Worm (Caenorhabditis elegans) whole organism, L1 larva: ENCODE data around the gene F32D8.13.

Experiments used
- C04F5.9 ChIP-seq: sonication (generic microtip); optimal IDR thresholded peaks from 2 replicates; lab custom pipeline; 2016; ENCODE audit warnings: missing genetic modification characterization, missing compliant biosample characterization
- C16A3.4 ChIP-seq: fragments of 150-350 bp; optimal IDR thresholded peaks from 2 replicates; lab custom pipeline; 2014; ENCODE audit warnings: missing biosample characterization, missing genetic modification characterization
- F16B12.6 ChIP-seq: fragments of 150-350 bp; optimal IDR thresholded peaks from 2 replicates; lab custom pipeline; 2014; ENCODE audit warnings: missing biosample characterization, missing genetic modification characterization
- Y116A8C.19 ChIP-seq: sonication (generic microtip); optimal IDR thresholded peaks from 2 replicates; lab custom pipeline; 2016; ENCODE audit warnings: missing compliant biosample characterization, missing genetic modification characterization, borderline replicate concordance
- aly-2 ChIP-seq: fragments of 150-350 bp; optimal IDR thresholded peaks from 2 replicates; lab custom pipeline; 2014; ENCODE audit warnings: missing biosample characterization, missing genetic modification characterization
- ama-1 ChIP-seq: fragments of 150-350 bp; optimal IDR thresholded peaks from 2 replicates; lab custom pipeline; 2014
- blmp-1 ChIP-seq: fragments of 150-350 bp; optimal IDR thresholded peaks from 2 replicates; lab custom pipeline; 2014; ENCODE audit warnings: missing biosample characterization, missing genetic modification characterization
- ceh-82 ChIP-seq, 3 experiments: fragments of 150-350 bp in 1 of 3; sonication (generic microtip) in 2 of 3; optimal IDR thresholded peaks; 2 replicates each; lab custom pipeline; 2014 to 2017; ENCODE audit warnings: missing biosample characterization in 3 of 3, missing genetic modification characterization in 3 of 3
- ceh-88 ChIP-seq: fragments of 200-800 bp; sonication (Bioruptor generic); IDR thresholded peaks from 2 replicates; pipeline ENCODE4 v1.3.6; 2022; ENCODE audit warnings: missing genetic modification characterization, missing compliant biosample characterization
- ces-1 ChIP-seq: fragments of 150-350 bp; optimal IDR thresholded peaks from 2 replicates; lab custom pipeline; 2014; ENCODE audit warnings: missing biosample characterization, missing genetic modification reagents, missing genetic modification characterization
- dpl-1 ChIP-seq, 3 experiments: fragments of 150-350 bp in 2 of 3; sonication (generic microtip) in 1 of 3; optimal IDR thresholded peaks; 2 replicates each; lab custom pipeline; 2014 to 2017; ENCODE audit warnings: missing biosample characterization in 3 of 3, missing genetic modification characterization in 3 of 3, missing genetic modification reagents in 3 of 3
- dsc-1 ChIP-seq: sonication (generic microtip); optimal IDR thresholded peaks from 2 replicates; lab custom pipeline; 2016; ENCODE audit warnings: mild to moderate bottlenecking, missing genetic modification characterization, missing compliant biosample characterization
- efl-1 ChIP-seq, 4 experiments: fragments of 150-350 bp; optimal IDR thresholded peaks in 3 of 4; peaks in 1 of 4; 1 replicate in 1 of 4; 2 replicates in 3 of 4; lab custom pipeline; 2014; ENCODE audit warnings: missing biosample characterization in 2 of 4, missing genetic modification characterization in 2 of 4, missing genetic modification reagents in 2 of 4
- egl-27 ChIP-seq, 2 experiments: fragments of 150-350 bp in 1 of 2; sonication (generic microtip); optimal IDR thresholded peaks; 3 replicates each; lab custom pipeline; 2017 to 2018; ENCODE audit warnings: missing biosample characterization in 2 of 2, missing genetic modification characterization in 2 of 2, missing genetic modification reagents in 2 of 2
- elt-2 ChIP-seq: sonication (generic microtip); optimal IDR thresholded peaks from 2 replicates; lab custom pipeline; 2016; ENCODE audit warnings: missing genetic modification characterization, mild to moderate bottlenecking, inconsistent platforms, missing compliant biosample characterization, missing genetic modification reagents
- elt-3 ChIP-seq, 6 experiments: fragments of 150-350 bp in 1 of 6; sonication (generic microtip); optimal IDR thresholded peaks; 2 replicates each; lab custom pipeline; 2017 to 2018; ENCODE audit warnings: missing biosample characterization in 6 of 6, missing genetic modification characterization in 6 of 6, inconsistent platforms in 1 of 6
- ets-5 ChIP-seq: fragments of 200-800 bp; sonication (Bioruptor generic); IDR thresholded peaks from 2 replicates; pipeline ENCODE4 v1.3.6; 2022; ENCODE audit warnings: missing genetic modification characterization, missing compliant biosample characterization
- fkh-10 ChIP-seq: sonication (generic microtip); optimal IDR thresholded peaks from 2 replicates; lab custom pipeline; 2017; ENCODE audit warnings: missing biosample characterization, missing genetic modification reagents, missing genetic modification characterization
- fkh-4 ChIP-seq: sonication (generic microtip); optimal IDR thresholded peaks from 2 replicates; lab custom pipeline; 2016; ENCODE audit warnings: missing compliant biosample characterization, missing genetic modification characterization, borderline replicate concordance
- fos-1 ChIP-seq: fragments of 150-350 bp; optimal IDR thresholded peaks from 2 replicates; lab custom pipeline; 2014; ENCODE audit warnings: missing biosample characterization, missing genetic modification characterization
- hlh-17 ChIP-seq: fragments of 200-800 bp; sonication (Bioruptor generic); optimal IDR thresholded peaks from 2 replicates; lab custom pipeline; 2018; ENCODE audit warnings: missing genetic modification characterization, mild to moderate bottlenecking, missing compliant biosample characterization, moderate library complexity, borderline replicate concordance
- hpl-2 ChIP-seq: fragments of 150-350 bp; optimal IDR thresholded peaks from 2 replicates; lab custom pipeline; 2014; ENCODE audit warnings: missing biosample characterization, missing genetic modification reagents, missing genetic modification characterization
- irx-1 ChIP-seq: sonication (generic microtip); optimal IDR thresholded peaks from 2 replicates; lab custom pipeline; 2016; ENCODE audit warnings: missing genetic modification characterization, missing compliant biosample characterization
- isw-1 ChIP-seq: fragments of 200-800 bp; sonication (Bioruptor generic); IDR thresholded peaks from 2 replicates; pipeline ENCODE4 v1.3.6; 2022; ENCODE audit warnings: missing genetic modification characterization, missing compliant biosample characterization
- lin-14 ChIP-seq: fragments of 200-800 bp; sonication (Bioruptor generic); optimal IDR thresholded peaks from 2 replicates; lab custom pipeline; 2018; ENCODE audit warnings: mild to moderate bottlenecking, missing genetic modification characterization, moderate library complexity, missing compliant biosample characterization
- lin-15B ChIP-seq: fragments of 150-350 bp; sonication (generic microtip); optimal IDR thresholded peaks from 3 replicates; lab custom pipeline; 2014; ENCODE audit warnings: missing biosample characterization, missing genetic modification characterization
- lin-35 ChIP-seq, 2 experiments: fragments of 150-350 bp; optimal IDR thresholded peaks; 2 replicates each; lab custom pipeline; 2014; ENCODE audit warnings: missing biosample characterization in 2 of 2, missing genetic modification characterization in 2 of 2, missing genetic modification reagents in 2 of 2
- lsy-2 ChIP-seq, 2 experiments: fragments of 150-350 bp; optimal IDR thresholded peaks; 2 replicates each; lab custom pipeline; 2014; ENCODE audit warnings: missing biosample characterization in 2 of 2, missing genetic modification characterization in 2 of 2
- mdl-1 ChIP-seq, 2 experiments: fragments of 150-350 bp; optimal IDR thresholded peaks; 2 replicates each; lab custom pipeline; 2014 to 2017; ENCODE audit warnings: missing biosample characterization in 2 of 2, missing genetic modification characterization in 2 of 2, inconsistent platforms in 1 of 2
- mef-2 ChIP-seq: fragments of 150-350 bp; optimal IDR thresholded peaks from 2 replicates; lab custom pipeline; 2014; ENCODE audit warnings: missing biosample characterization, missing genetic modification characterization
- mep-1 ChIP-seq: fragments of 150-350 bp; optimal IDR thresholded peaks from 2 replicates; lab custom pipeline; 2014; ENCODE audit warnings: missing biosample characterization, missing genetic modification characterization
- nhr-12 ChIP-seq: sonication (generic microtip); optimal IDR thresholded peaks from 2 replicates; lab custom pipeline; 2017; ENCODE audit warnings: missing biosample characterization, missing genetic modification characterization
- nhr-20 ChIP-seq: sonication (generic microtip); optimal IDR thresholded peaks from 2 replicates; lab custom pipeline; 2016; ENCODE audit warnings: mild to moderate bottlenecking, missing genetic modification characterization, missing compliant biosample characterization
- nhr-71 ChIP-seq: sonication (generic microtip); optimal IDR thresholded peaks from 2 replicates; lab custom pipeline; 2016; ENCODE audit warnings: mild to moderate bottlenecking, missing genetic modification characterization, moderate library complexity, missing compliant biosample characterization
- nhr-77 ChIP-seq: fragments of 150-350 bp; optimal IDR thresholded peaks from 2 replicates; lab custom pipeline; 2014; ENCODE audit warnings: missing biosample characterization, missing genetic modification characterization
- nhr-90 ChIP-seq: sonication (generic microtip); optimal IDR thresholded peaks from 2 replicates; lab custom pipeline; 2016; ENCODE audit warnings: mild to moderate bottlenecking, missing genetic modification characterization, missing compliant biosample characterization; ENCODE audit not compliant: poor library complexity
- pag-3 ChIP-seq: sonication (generic microtip); optimal IDR thresholded peaks from 2 replicates; lab custom pipeline; 2017; ENCODE audit warnings: missing genetic modification characterization, mild to moderate bottlenecking, missing compliant biosample characterization, antibody characterized with exemption, borderline replicate concordance; ENCODE audit not compliant: insufficient read depth
- rnt-1 ChIP-seq: sonication (generic microtip); optimal IDR thresholded peaks from 2 replicates; lab custom pipeline; 2016; ENCODE audit warnings: mild to moderate bottlenecking, missing genetic modification characterization, moderate library complexity, missing compliant biosample characterization
- skn-1 ChIP-seq: fragments of 150-350 bp; optimal IDR thresholded peaks from 2 replicates; lab custom pipeline; 2014; ENCODE audit warnings: missing biosample characterization, missing genetic modification characterization
- snpc-4 ChIP-seq: fragments of 150-350 bp; optimal IDR thresholded peaks from 2 replicates; lab custom pipeline; 2014; ENCODE audit warnings: missing biosample characterization, missing genetic modification characterization
- sup-37 ChIP-seq: fragments of 200-800 bp; sonication (Bioruptor generic); optimal IDR thresholded peaks from 2 replicates; lab custom pipeline; 2018; ENCODE audit warnings: mild to moderate bottlenecking, missing genetic modification characterization, missing compliant biosample characterization
- tbx-2 ChIP-seq: sonication (generic microtip); optimal IDR thresholded peaks from 2 replicates; lab custom pipeline; 2016; ENCODE audit warnings: missing genetic modification characterization, missing compliant biosample characterization
- unc-30 ChIP-seq: sonication (generic microtip); optimal IDR thresholded peaks from 2 replicates; lab custom pipeline; 2017; ENCODE audit warnings: missing biosample characterization, missing genetic modification characterization
- vab-15 ChIP-seq: sonication (generic microtip); optimal IDR thresholded peaks from 2 replicates; lab custom pipeline; 2017; ENCODE audit warnings: missing genotype, mild to moderate bottlenecking, missing genetic modification characterization, missing compliant biosample characterization
- xbp-1 ChIP-seq: sonication (generic microtip); optimal IDR thresholded peaks from 2 replicates; lab custom pipeline; 2016; ENCODE audit warnings: missing genetic modification characterization, missing compliant biosample characterization
- zip-4 ChIP-seq: fragments of 200-800 bp; sonication (Bioruptor generic); optimal IDR thresholded peaks from 2 replicates; lab custom pipeline; 2018; ENCODE audit warnings: mild to moderate bottlenecking, missing genetic modification characterization, moderate library complexity, missing compliant biosample characterization

The F32D8.13 gene

ce11 chrV:10942161-10942560 is 45.8 kb upstream of the F32D8.13 start, which contains the start of gene zip-9:
Gene zip-9 (plus strand): TSS chrV:10942461.
- no peak for TF ChIP-seq xbp-1
- no peak for TF ChIP-seq irx-1
- no peak for TF ChIP-seq pag-3 (tag; lab: Kevin White, UChicago)
- TF ChIP-seq ets-5 = no peak
- no peak for TF ChIP-seq fos-1 (tag; lab: Kevin White, UChicago)
- no peak for TF ChIP-seq efl-1 (optimal IDR thresholded peaks at IDR 0.05; lab: Kevin White, UChicago)
- peak in 1 of 2 experiments; percentile 20 for TF ChIP-seq efl-1 (GFP tag; optimal IDR thresholded peaks at IDR 0.05 in 1 of 2; lab: Kevin White, UChicago)
- no peak for TF ChIP-seq ces-1 (GFP tag; lab: Kevin White, UChicago)
- TF ChIP-seq, all 84 proteins: peak for 1

- TF ChIP-seq irx-1 (no peak), mef-2 (tag; lab: Kevin White, UChicago) (no peak), snpc-4 (tag; lab: Kevin White, UChicago) (no peak), dsc-1 (tag; lab: Kevin White, UChicago) (no peak), blmp-1 (tag; lab: Kevin White, UChicago) (no peak), elt-3 (tag; optimal IDR thresholded peaks at IDR 0.05; lab: Kevin White, UChicago) (no peak), skn-1 (no peak), isw-1 (GFP tag; lab: Robert Waterston, UW) (no peak), elt-2 (no peak), nhr-77 (tag; lab: Kevin White, UChicago) (no peak)
These were observed 44.8 kb upstream of the F32D8.13 start, which contains the start of gene F17C11.26 for ce11 chrV:10941150-10941549. Gene F17C11.26 (plus strand): TSS chrV:10941450.

- peak; percentile 73 for TF ChIP-seq nhr-20 (tag; lab: Kevin White, UChicago)
- TF ChIP-seq lin-15B = no peak
- TF ChIP-seq egl-27 (tag; optimal IDR thresholded peaks at IDR 0.05; lab: Kevin White, UChicago) = no peak
- no peak for TF ChIP-seq hlh-17 (GFP tag; lab: Kevin White, UChicago)
- no peak for TF ChIP-seq mef-2 (tag; lab: Kevin White, UChicago)
- TF ChIP-seq elt-3 (tag; optimal IDR thresholded peaks at IDR 0.05; lab: Kevin White, UChicago) = peak in 3 of 6 experiments; percentile 19 to 83 (median 61)
- peak; percentile 62 for TF ChIP-seq C16A3.4
- peak; percentile 53 to 70 for TF ChIP-seq lsy-2 (tag; optimal IDR thresholded peaks at IDR 0.05; lab: Kevin White, UChicago)
- TF ChIP-seq snpc-4 (tag; lab: Kevin White, UChicago) = no peak
- peak in 2 of 3 experiments; percentile 13 to 58 for TF ChIP-seq ceh-82 (tag; optimal IDR thresholded peaks at IDR 0.05; lab: Kevin White, UChicago)
- peak; percentile 11 for TF ChIP-seq dsc-1 (tag; lab: Kevin White, UChicago)
- TF ChIP-seq ama-1 = peak; percentile 23
- no peak for TF ChIP-seq fkh-4 (tag; lab: Kevin White, UChicago)
- no peak for TF ChIP-seq Y116A8C.19 (tag; lab: Kevin White, UChicago)
- TF ChIP-seq dpl-1 (GFP tag; optimal IDR thresholded peaks at IDR 0.05; lab: Kevin White, UChicago) = peak; percentile 4 to 32 (median 30)
- TF ChIP-seq nhr-77 (tag; lab: Kevin White, UChicago) = peak; percentile 79
- peak; percentile 71 for TF ChIP-seq zip-4 (GFP tag; lab: Kevin White, UChicago)
- peak; percentile 64 for TF ChIP-seq hpl-2 (GFP tag; lab: Kevin White, UChicago)
- TF ChIP-seq F16B12.6 = no peak
- peak; percentile 24 for TF ChIP-seq xbp-1
- peak; percentile 93 for TF ChIP-seq blmp-1 (tag; lab: Kevin White, UChicago)
- TF ChIP-seq aly-2 (tag; lab: Kevin White, UChicago) = peak; percentile 6
- no peak for TF ChIP-seq ceh-88
- peak; percentile 50 for TF ChIP-seq nhr-90 (tag; lab: Kevin White, UChicago)
- TF ChIP-seq C04F5.9 (tag; lab: Kevin White, UChicago) = no peak
- TF ChIP-seq rnt-1 = peak; percentile 60
- TF ChIP-seq lin-35 (GFP tag; optimal IDR thresholded peaks at IDR 0.05; lab: Kevin White, UChicago) = peak; percentile 43 to 61
- no peak for TF ChIP-seq vab-15 (tag; lab: Kevin White, UChicago)
- TF ChIP-seq nhr-12 = no peak
- peak; percentile 62 for TF ChIP-seq fos-1 (tag; lab: Kevin White, UChicago)
- TF ChIP-seq tbx-2 = peak; percentile 24
- TF ChIP-seq mdl-1 (tag; optimal IDR thresholded peaks at IDR 0.05; lab: Kevin White, UChicago) = peak in 1 of 2 experiments; percentile 53
- TF ChIP-seq fkh-10 (GFP tag; lab: Kevin White, UChicago) = peak; percentile 18
- no peak for TF ChIP-seq sup-37 (GFP tag; lab: Kevin White, UChicago)
- TF ChIP-seq efl-1 (optimal IDR thresholded peaks at IDR 0.05; lab: Kevin White, UChicago) = peak; percentile 38 to 67
- TF ChIP-seq efl-1 (GFP tag; optimal IDR thresholded peaks at IDR 0.05 in 1 of 2; lab: Kevin White, UChicago) = no peak
- TF ChIP-seq mep-1 (tag; lab: Kevin White, UChicago) = peak; percentile 79
- peak; percentile 85 for TF ChIP-seq lin-14
- peak; percentile 95 for TF ChIP-seq elt-2
- TF ChIP-seq unc-30 (tag; lab: Kevin White, UChicago) = no peak
- peak; percentile 83 for TF ChIP-seq nhr-71 (tag; lab: Kevin White, UChicago)
These were observed 44.2 kb upstream of the F32D8.13 start for ce11 chrV:10940571-10940991.
